Fruit fly (Drosophila melanogaster) whole organism, embryonic: ENCODE data around the gene Syt12.

Experiments used
- Asciz ChIP-seq: fragments of 200-800 bp; sonication (Bioruptor generic); optimal IDR thresholded peaks from 2 replicates; lab custom pipeline; 2017; ENCODE audit warnings: missing biosample characterization, mild to moderate bottlenecking, missing genetic modification characterization, missing genetic modification reagents
- Awh ChIP-seq: fragments of 200-800 bp; sonication (Bioruptor generic); IDR thresholded peaks from 2 replicates; pipeline ENCODE4, ENCODE4 v1.3.6; 2022; ENCODE audit warnings: missing biosample characterization, missing genetic modification characterization
- B-H2 ChIP-seq: fragments of 200-800 bp; sonication (Bioruptor generic); optimal IDR thresholded peaks from 2 replicates; lab custom pipeline; 2018; ENCODE audit warnings: missing biosample characterization, mild to moderate bottlenecking, missing genetic modification characterization
- Blimp-1 ChIP-seq: fragments of 200-800 bp; sonication (Bioruptor generic); optimal IDR thresholded peaks from 3 replicates; lab custom pipeline; 2018; ENCODE audit warnings: missing biosample characterization, missing genetic modification characterization, mild to moderate bottlenecking, moderate library complexity, missing genetic modification reagents
- CG10321 ChIP-seq: fragments of 200-800 bp; sonication (Bioruptor generic); IDR thresholded peaks from 2 replicates; pipeline ENCODE4 v1.3.6; 2022; ENCODE audit warnings: missing biosample characterization, missing genetic modification characterization
- CG10565 ChIP-seq: fragments of 200-800 bp; sonication (Bioruptor generic); optimal IDR thresholded peaks from 3 replicates; lab custom pipeline; 2016; ENCODE audit warnings: missing biosample characterization, mild to moderate bottlenecking, missing genetic modification characterization
- CG11093 ChIP-seq: fragments of 200-800 bp; sonication (Bioruptor generic); IDR thresholded peaks from 3 replicates; pipeline ENCODE4 v1.3.6; 2022; ENCODE audit warnings: missing biosample characterization, missing genetic modification characterization
- CG11456 ChIP-seq: fragments of 200-800 bp; sonication (Bioruptor generic); IDR thresholded peaks from 3 replicates; pipeline ENCODE4 v1.3.6; 2022; ENCODE audit warnings: missing biosample characterization, missing genetic modification characterization
- CG13123 ChIP-seq: fragments of 200-800 bp; sonication (Bioruptor generic); optimal IDR thresholded peaks from 2 replicates; lab custom pipeline; 2016; ENCODE audit warnings: missing biosample characterization, missing genetic modification characterization
- CG14667 ChIP-seq: fragments of 200-800 bp; sonication (Bioruptor generic); IDR thresholded peaks from 2 replicates; pipeline ENCODE4 v1.3.6; 2022; ENCODE audit warnings: missing biosample characterization, missing genetic modification characterization
- CG14965 ChIP-seq: fragments of 200-800 bp; sonication (Bioruptor generic); optimal IDR thresholded peaks from 2 replicates; lab custom pipeline; 2016; ENCODE audit warnings: missing biosample characterization, missing genetic modification characterization, borderline replicate concordance
- CG15073 ChIP-seq: fragments of 200-800 bp; sonication (Bioruptor generic); optimal IDR thresholded peaks from 2 replicates; lab custom pipeline; 2016; ENCODE audit warnings: missing biosample characterization, missing genetic modification characterization
- CG15696 ChIP-seq: fragments of 200-800 bp; sonication (Bioruptor generic); optimal IDR thresholded peaks from 2 replicates; lab custom pipeline; 2019; ENCODE audit warnings: missing biosample characterization, mild to moderate bottlenecking, missing genetic modification characterization, moderate library complexity
- CG16813 ChIP-seq: fragments of 200-800 bp; sonication (Bioruptor generic); IDR thresholded peaks from 3 replicates; pipeline ENCODE4 v1.3.6; 2022; ENCODE audit warnings: missing biosample characterization, missing genetic modification characterization; ENCODE audit not compliant: partially characterized antibody
- CG3838 ChIP-seq: fragments of 200-800 bp; sonication (Bioruptor generic); optimal IDR thresholded peaks from 3 replicates; lab custom pipeline; 2016; ENCODE audit warnings: missing biosample characterization, missing genetic modification characterization
- CG4730 ChIP-seq: fragments of 200-800 bp; sonication (Bioruptor generic); IDR thresholded peaks from 2 replicates; pipeline ENCODE4 v1.3.6; 2022; ENCODE audit warnings: missing biosample characterization, missing genetic modification characterization
- CG7987 ChIP-seq: fragments of 200-800 bp; sonication (Bioruptor generic); optimal IDR thresholded peaks from 2 replicates; lab custom pipeline; 2018; ENCODE audit warnings: missing biosample characterization, mild to moderate bottlenecking, missing genetic modification characterization, moderate library complexity
- CG8281 ChIP-seq: fragments of 200-800 bp; sonication (Bioruptor generic); optimal IDR thresholded peaks from 2 replicates; lab custom pipeline; 2018; ENCODE audit warnings: missing biosample characterization, mild to moderate bottlenecking, missing genetic modification characterization, moderate library complexity
- CG8388 ChIP-seq: fragments of 200-800 bp; sonication (Bioruptor generic); optimal IDR thresholded peaks from 2 replicates; lab custom pipeline; 2019; ENCODE audit warnings: missing biosample characterization, mild to moderate bottlenecking, missing genetic modification characterization, moderate library complexity
- CG9215 ChIP-seq: fragments of 200-800 bp; sonication (Bioruptor generic); IDR thresholded peaks from 2 replicates; pipeline ENCODE4 v1.3.6; 2022; ENCODE audit warnings: missing biosample characterization, missing genetic modification characterization
- ERR ChIP-seq: fragments of 200-800 bp; sonication (Bioruptor generic); optimal IDR thresholded peaks from 2 replicates; lab custom pipeline; 2016; ENCODE audit warnings: missing biosample characterization, missing genetic modification characterization
- Ets97D ChIP-seq: fragments of 200-800 bp; sonication (Bioruptor generic); optimal IDR thresholded peaks from 3 replicates; lab custom pipeline; 2016; ENCODE audit warnings: missing biosample characterization, missing genetic modification characterization
- Fer1 ChIP-seq: fragments of 200-800 bp; sonication (Bioruptor generic); optimal IDR thresholded peaks from 2 replicates; lab custom pipeline; 2017; ENCODE audit warnings: missing biosample characterization, mild to moderate bottlenecking, missing genetic modification characterization
- Med ChIP-seq: fragments of 200-800 bp; sonication (Bioruptor generic); peaks from one replicate; lab custom pipeline; 2016; ENCODE audit warnings: missing biosample characterization, missing genetic modification characterization, mild to moderate bottlenecking, inconsistent platforms, moderate library complexity
- Meics ChIP-seq: fragments of 200-800 bp; sonication (Bioruptor generic); optimal IDR thresholded peaks from 2 replicates; lab custom pipeline; 2017; ENCODE audit warnings: missing biosample characterization, mild to moderate bottlenecking, missing genetic modification characterization
- NFAT ChIP-seq: fragments of 200-800 bp; sonication (Bioruptor generic); IDR thresholded peaks from 2 replicates; pipeline ENCODE4 v1.3.6; 2022; ENCODE audit warnings: missing biosample characterization, missing genetic modification characterization
- Oaz ChIP-seq: fragments of 200-800 bp; sonication (Bioruptor generic); IDR thresholded peaks from 2 replicates; pipeline ENCODE4 v1.3.6; 2022; ENCODE audit warnings: missing biosample characterization, missing genetic modification characterization
- Opbp ChIP-seq: fragments of 200-800 bp; sonication (Bioruptor generic); IDR thresholded peaks from 3 replicates; pipeline ENCODE4 v1.3.6; 2022; ENCODE audit warnings: missing biosample characterization, missing genetic modification characterization; ENCODE audit not compliant: partially characterized antibody
- TFAM ChIP-seq: fragments of 200-800 bp; sonication (Bioruptor generic); optimal IDR thresholded peaks from 2 replicates; lab custom pipeline; 2017; ENCODE audit warnings: missing biosample characterization, missing genetic modification characterization, inconsistent platforms
- Trl ChIP-seq, 3 experiments: fragments of >200 bp in 2 of 3; fragments of 200-800 bp in 1 of 3; sonication (Bioruptor generic) in 1 of 3; optimal IDR thresholded peaks; 2 replicates in 1 of 3; 3 replicates in 2 of 3; lab custom pipeline; 2016 to 2017; ENCODE audit warnings: missing biosample characterization in 1 of 3, missing genetic modification characterization in 1 of 3
- abd-A ChIP-seq: fragments of 200-800 bp; sonication (Bioruptor generic); optimal IDR thresholded peaks from 3 replicates; lab custom pipeline; 2019; ENCODE audit warnings: missing biosample characterization, mild to moderate bottlenecking, missing genetic modification characterization, moderate library complexity
- ac ChIP-seq: fragments of 200-800 bp; sonication (Bioruptor generic); optimal IDR thresholded peaks from 3 replicates; lab custom pipeline; 2017; ENCODE audit warnings: missing biosample characterization, mild to moderate bottlenecking, missing genetic modification characterization
- ash1 ChIP-seq: fragments of 200-800 bp; sonication (Bioruptor generic); optimal IDR thresholded peaks from 2 replicates; lab custom pipeline; 2018; ENCODE audit warnings: missing biosample characterization, mild to moderate bottlenecking, missing genetic modification characterization
- dm ChIP-seq: fragments of 200-800 bp; sonication (Bioruptor generic); optimal IDR thresholded peaks from 3 replicates; lab custom pipeline; 2016; ENCODE audit warnings: missing biosample characterization, missing genetic modification characterization
- esg ChIP-seq: fragments of 200-800 bp; sonication (Bioruptor generic); conservative IDR thresholded peaks from 2 replicates; pipeline ENCODE4 v1.3.6; 2022; ENCODE audit warnings: missing biosample characterization, missing genetic modification characterization
- gsb-n ChIP-seq: fragments of 200-800 bp; sonication (Bioruptor generic); optimal IDR thresholded peaks from 3 replicates; lab custom pipeline; 2018; ENCODE audit warnings: missing biosample characterization, mild to moderate bottlenecking, missing genetic modification characterization
- lola ChIP-seq, 3 experiments: fragments of >200 bp in 2 of 3; fragments of 200-800 bp in 1 of 3; sonication (Bioruptor generic) in 1 of 3; optimal IDR thresholded peaks; 2 replicates each; lab custom pipeline; 2017 to 2019; ENCODE audit warnings: missing biosample characterization in 3 of 3, missing genetic modification characterization in 3 of 3, mild to moderate bottlenecking in 1 of 3, moderate library complexity in 1 of 3
- lov ChIP-seq, 2 experiments: fragments of 200-800 bp in 1 of 2; fragments of >200 bp in 1 of 2; sonication (Bioruptor generic) in 1 of 2; IDR thresholded peaks in 1 of 2; optimal IDR thresholded peaks in 1 of 2; 2 replicates in 1 of 2; 3 replicates in 1 of 2; pipeline versions ENCODE4 v1.3.6 to Lab custom; 2017 to 2022; ENCODE audit warnings: missing biosample characterization in 1 of 2, missing genetic modification characterization in 1 of 2
- otp ChIP-seq: fragments of 200-800 bp; sonication (Bioruptor generic); IDR thresholded peaks from 3 replicates; pipeline ENCODE4, ENCODE4 v1.3.6; 2022; ENCODE audit warnings: missing biosample characterization, missing genetic modification characterization
- pb ChIP-seq: fragments of 200-800 bp; sonication (Bioruptor generic); optimal IDR thresholded peaks from 3 replicates; lab custom pipeline; 2016; ENCODE audit warnings: missing biosample characterization, missing genetic modification characterization
- phol ChIP-seq: fragments of 200-800 bp; sonication (Bioruptor generic); optimal IDR thresholded peaks from 3 replicates; lab custom pipeline; 2018; ENCODE audit warnings: missing biosample characterization, mild to moderate bottlenecking, missing genetic modification characterization, moderate library complexity
- pros ChIP-seq: fragments of 200-800 bp; sonication (Bioruptor generic); optimal IDR thresholded peaks from 3 replicates; lab custom pipeline; 2019; ENCODE audit warnings: missing biosample characterization, mild to moderate bottlenecking, missing genetic modification characterization, moderate library complexity
- run ChIP-seq: fragments of 200-800 bp; sonication (Bioruptor generic); optimal IDR thresholded peaks from 3 replicates; lab custom pipeline; 2018; ENCODE audit warnings: missing biosample characterization, mild to moderate bottlenecking, missing genetic modification characterization
- sna ChIP-seq: fragments of 200-800 bp; sonication (Bioruptor generic); IDR thresholded peaks from 2 replicates; pipeline ENCODE4 v1.3.6; 2022; ENCODE audit warnings: missing biosample characterization, missing genetic modification characterization; ENCODE audit not compliant: partially characterized antibody
- tll ChIP-seq, 2 experiments: fragments of 200-800 bp in 1 of 2; fragments of >200 bp in 1 of 2; sonication (Bioruptor generic) in 1 of 2; optimal IDR thresholded peaks; 2 replicates each; lab custom pipeline; 2017 to 2019; ENCODE audit warnings: missing biosample characterization in 2 of 2, missing genetic modification characterization in 2 of 2, mild to moderate bottlenecking in 1 of 2, moderate library complexity in 1 of 2
- tx ChIP-seq: fragments of 200-800 bp; sonication (Bioruptor generic); optimal IDR thresholded peaks from 2 replicates; lab custom pipeline; 2016; ENCODE audit warnings: missing biosample characterization, missing genetic modification characterization
- wdn ChIP-seq: fragments of 200-800 bp; sonication (Bioruptor generic); IDR thresholded peaks from 2 replicates; pipeline ENCODE4 v1.3.6; 2022; ENCODE audit warnings: missing biosample characterization, missing genetic modification characterization

Syt12 gene

dm6 chrX:13403962-13404830 is 45.1 kb downstream of the Syt12 start, which contains the start of gene GstT4 (continued):
- TF ChIP-seq Oaz (GFP tag; lab: Robert Waterston, UW) (no peak), CG15073 (GFP tag; lab: Kevin White, UChicago) (no peak), Blimp-1 (GFP tag; lab: Kevin White, UChicago) (no peak), CG14965 (GFP tag; lab: Kevin White, UChicago) (no peak), gsb-n (no peak), CG11093 (GFP tag; lab: Robert Waterston, UW) (no peak), Opbp (0 out of 3 replicates have a peak, but pooled peaks have one; percentile 30), otp (GFP tag; lab: Robert Waterston, UW) (0 out of 3 replicates have a peak, but pooled peaks have one; percentile 34), ac (GFP tag; lab: Kevin White, UChicago) (no peak), sna (GFP tag; lab: Robert Waterston, UW) (no peak), ash1 (GFP tag; lab: Kevin White, UChicago) (no peak), ERR (GFP tag; lab: Kevin White, UChicago) (peak; percentile 49), Ets97D (GFP tag; lab: Kevin White, UChicago) (peak; percentile 11), pros (GFP tag; lab: Kevin White, UChicago) (no peak), pb (peak; percentile 5), dm (peak; percentile 37), TFAM (no peak), CG10321 (GFP tag; lab: Robert Waterston, UW) (no peak), CG13123 (GFP tag; lab: Kevin White, UChicago) (no peak), CG16813 (GFP tag; lab: Robert Waterston, UW) (no peak), CG9215 (GFP tag; lab: Robert Waterston, UW) (peak; percentile 54), Trl (optimal IDR thresholded peaks at IDR 0.05; lab: Kevin White, UChicago) (no peak), Trl (GFP tag; optimal IDR thresholded peaks at IDR 0.05; lab: Kevin White, UChicago) (peak; percentile 27), CG10565 (no peak), NFAT (GFP tag; lab: Robert Waterston, UW) (no peak), Med (GFP tag; lab: Kevin White, UChicago) (peak; percentile 71), CG8281 (no peak), phol (tag; lab: Kevin White, UChicago) (peak; percentile 48), CG14667 (GFP tag; lab: Robert Waterston, UW) (no peak), CG7987 (no peak), CG11456 (peak; percentile 76), Asciz (no peak), esg (GFP tag; lab: Robert Waterston, UW) (peak; percentile 17; the same call in 1 of the 2 replicates), B-H2 (no peak), Meics (GFP tag; lab: Kevin White, UChicago) (peak; percentile 32), Awh (GFP tag; lab: Robert Waterston, UW) (peak; percentile 59; the same call in 1 of the 2 replicates), lov (optimal IDR thresholded peaks at IDR 0.05; lab: Kevin White, UChicago) (no peak), lov (GFP tag; IDR thresholded peaks at IDR 0.05; lab: Robert Waterston, UW) (no peak), wdn (GFP tag; lab: Robert Waterston, UW) (0 out of 2 replicates have a peak, but pooled peaks have one; percentile 8), tll (GFP tag; optimal IDR thresholded peaks at IDR 0.05; lab: Kevin White, UChicago) (no peak), CG8388 (GFP tag; lab: Kevin White, UChicago) (no peak), Fer1 (no peak), run (tag; lab: Kevin White, UChicago) (no peak), tx (GFP tag; lab: Kevin White, UChicago) (peak; percentile 45), lola (GFP tag; optimal IDR thresholded peaks at IDR 0.05; lab: Kevin White, UChicago) (peak in 1 of 3 experiments; percentile 64), CG4730 (GFP tag; lab: Robert Waterston, UW) (no peak), CG3838 (GFP tag; lab: Kevin White, UChicago) (no peak), CG15696 (no peak), abd-A (tag; lab: Kevin White, UChicago) (no peak)
